Fruit fly (Drosophila melanogaster): ENCODE measurements around the gene cyst.

Gene cyst

dm6 chr2L:19480406-19481334, 27.9 kb downstream of the cyst start (continued):
- TF ChIP-seq CG10979 (tag; optimal IDR thresholded peaks at IDR 0.05), result peak; percentile 8
- TF ChIP-seq dysf (GFP tag; IDR thresholded peaks at IDR 0.05), result 0 out of 3 replicates have a peak, but pooled peaks have one; percentile 29
- TF ChIP-seq Hsf (GFP tag; optimal IDR thresholded peaks at IDR 0.05), result no peak

dm6 chr2L:19479249-19479984, 29.1 kb downstream of the cyst start:
- TF ChIP-seq dati (GFP tag; IDR thresholded peaks at IDR 0.05) (no peak), ro (GFP tag; IDR thresholded peaks at IDR 0.05) (no peak), ERR (GFP tag; optimal IDR thresholded peaks at IDR 0.05) (no peak), CG12659 (GFP tag; optimal IDR thresholded peaks at IDR 0.05) (no peak), br (optimal IDR thresholded peaks at IDR 0.05) (no peak), CG17385 (GFP tag; optimal IDR thresholded peaks at IDR 0.05) (no peak), maf-S (GFP tag; optimal IDR thresholded peaks at IDR 0.05) (no peak), zf30C (GFP tag; optimal IDR thresholded peaks at IDR 0.05) (no peak), Blimp-1 (GFP tag; optimal IDR thresholded peaks at IDR 0.05) (no peak), CG4360 (GFP tag; IDR thresholded peaks at IDR 0.05) (peak; percentile 65), pnt (GFP tag; optimal IDR thresholded peaks at IDR 0.05) (no peak), p53 (GFP tag; optimal IDR thresholded peaks at IDR 0.05) (no peak), Trl (optimal IDR thresholded peaks at IDR 0.05) (peak; percentile 14 to 51), Trl (GFP tag; optimal IDR thresholded peaks at IDR 0.05) (no peak), wek (GFP tag; optimal IDR thresholded peaks at IDR 0.05) (no peak), sna (GFP tag; IDR thresholded peaks at IDR 0.05; ENCODE audit: partially characterized antibody) (no peak), PHDP (tag; optimal IDR thresholded peaks at IDR 0.05) (no peak), caup (GFP tag; optimal IDR thresholded peaks at IDR 0.05; ENCODE audit: severe bottlenecking) (no peak), zen (tag; optimal IDR thresholded peaks at IDR 0.05) (no peak), Fer3 (tag; optimal IDR thresholded peaks at IDR 0.05) (no peak), Asciz (GFP tag; optimal IDR thresholded peaks at IDR 0.05) (no peak), Dp (GFP tag; optimal IDR thresholded peaks at IDR 0.05) (no peak), pros (GFP tag; optimal IDR thresholded peaks at IDR 0.05) (no peak), abd-A (tag; optimal IDR thresholded peaks at IDR 0.05) (peak; percentile 83), sqz (GFP tag; optimal IDR thresholded peaks at IDR 0.05) (no peak), CG1233 (GFP tag; optimal IDR thresholded peaks at IDR 0.05) (no peak), MESR4 (GFP tag; optimal IDR thresholded peaks at IDR 0.05) (no peak), Ptx1 (GFP tag; IDR thresholded peaks at IDR 0.05) (no peak), CG12155 (GFP tag; optimal IDR thresholded peaks at IDR 0.05) (no peak), Myb (GFP tag; optimal IDR thresholded peaks at IDR 0.05) (no peak), sens (GFP tag) (no peak), D (optimal IDR thresholded peaks at IDR 0.05) (peak; percentile 51), D (GFP tag; optimal IDR thresholded peaks at IDR 0.05) (no peak), Nf-YC (tag; optimal IDR thresholded peaks at IDR 0.05) (peak; percentile 91), Ravus (GFP tag; IDR thresholded peaks at IDR 0.05) (no peak), CG7556 (GFP tag; optimal IDR thresholded peaks at IDR 0.05) (no peak), phol (tag; optimal IDR thresholded peaks at IDR 0.05) (no peak), CG31388 (GFP tag; optimal IDR thresholded peaks at IDR 0.05) (no peak), CG12942 (GFP tag; optimal IDR thresholded peaks at IDR 0.05) (no peak), eyg (GFP tag; optimal IDR thresholded peaks at IDR 0.05) (no peak), lab (GFP tag; optimal IDR thresholded peaks at IDR 0.05) (no peak), Deaf1 (tag; optimal IDR thresholded peaks at IDR 0.05) (peak; percentile 57), ewg (GFP tag; optimal IDR thresholded peaks at IDR 0.05) (peak; percentile 79), HLHmδ (GFP tag; optimal IDR thresholded peaks at IDR 0.05) (no peak)
